Worm (Caenorhabditis elegans): Measurements from ENCODE around the gene C39B10.5.

ce11 chrX:10435492-10435939, 11.6 kb upstream of the C39B10.5 start:
- peak; percentile 64 for TF ChIP-seq him-1 (tag; optimal IDR thresholded peaks at IDR 0.05)
- TF ChIP-seq dao-5 (tag; optimal IDR thresholded peaks at IDR 0.05): no peak
